Worm (Caenorhabditis elegans) whole organism, late embryonic: ENCODE data around the gene T21D12.7.
A peak's percentile ranks its signal among the peaks of the same experiment; 100 is the strongest.

ENCODE experiments used
- F13H6.1 ChIP-seq: sonication (generic microtip); optimal IDR thresholded peaks from 2 replicates; lab custom pipeline; 2016; ENCODE audit warnings: missing genetic modification characterization, missing compliant biosample characterization
- K02D7.2 ChIP-seq: sonication (generic microtip); optimal IDR thresholded peaks from 2 replicates; lab custom pipeline; 2017; ENCODE audit warnings: mild to moderate bottlenecking, missing genetic modification characterization, missing compliant biosample characterization
- T23F11.4 ChIP-seq: fragments of 200-800 bp; sonication (Bioruptor generic); optimal IDR thresholded peaks from 2 replicates; lab custom pipeline; 2018; ENCODE audit warnings: mild to moderate bottlenecking, missing genetic modification characterization, missing compliant biosample characterization
- Y22D7AL.16 ChIP-seq: sonication (generic microtip); optimal IDR thresholded peaks from 2 replicates; lab custom pipeline; 2016; ENCODE audit warnings: missing genetic modification characterization, missing compliant biosample characterization
- ama-1 ChIP-seq: fragments of 150-350 bp; optimal IDR thresholded peaks from 2 replicates; lab custom pipeline; 2014
- ceh-18 ChIP-seq: sonication (generic microtip); optimal IDR thresholded peaks from 2 replicates; lab custom pipeline; 2016; ENCODE audit warnings: missing genetic modification characterization, missing compliant biosample characterization
- ceh-19 ChIP-seq: fragments of 200-800 bp; sonication (Bioruptor generic); optimal IDR thresholded peaks from 2 replicates; lab custom pipeline; 2018; ENCODE audit warnings: mild to moderate bottlenecking, missing genetic modification characterization, missing compliant biosample characterization
- ceh-2 ChIP-seq: sonication (generic microtip); optimal IDR thresholded peaks from 2 replicates; lab custom pipeline; 2016; ENCODE audit warnings: missing genotype, missing genetic modification characterization, missing compliant biosample characterization
- ceh-22 ChIP-seq: sonication (generic microtip); optimal IDR thresholded peaks from 2 replicates; lab custom pipeline; 2017; ENCODE audit warnings: missing biosample characterization, missing genetic modification characterization
- ceh-30 ChIP-seq: fragments of 150-350 bp; optimal IDR thresholded peaks from 2 replicates; lab custom pipeline; 2014; ENCODE audit warnings: missing biosample characterization, missing genetic modification characterization
- ceh-34 ChIP-seq: sonication (generic microtip); optimal IDR thresholded peaks from 2 replicates; lab custom pipeline; 2016; ENCODE audit warnings: mild to moderate bottlenecking, missing genetic modification characterization, missing compliant biosample characterization
- ceh-45 ChIP-seq: fragments of 200-800 bp; sonication (Bioruptor generic); IDR thresholded peaks from 2 replicates; pipeline ENCODE4 v1.3.6; 2022; ENCODE audit warnings: missing genetic modification reagents, missing genetic modification characterization, missing compliant biosample characterization
- ceh-48 ChIP-seq: sonication (generic microtip); optimal IDR thresholded peaks from 2 replicates; lab custom pipeline; 2016; ENCODE audit warnings: missing genetic modification characterization, inconsistent platforms, missing compliant biosample characterization
- ceh-9 ChIP-seq: sonication (generic microtip); optimal IDR thresholded peaks from 2 replicates; lab custom pipeline; 2016; ENCODE audit warnings: mild to moderate bottlenecking, missing genetic modification characterization, inconsistent platforms, missing compliant biosample characterization
- che-1 ChIP-seq: sonication (generic microtip); optimal IDR thresholded peaks from 2 replicates; lab custom pipeline; 2016; ENCODE audit warnings: mild to moderate bottlenecking, missing genetic modification characterization, missing compliant biosample characterization
- dmd-4 ChIP-seq: sonication (generic microtip); optimal IDR thresholded peaks from 2 replicates; lab custom pipeline; 2016; ENCODE audit warnings: borderline replicate concordance, missing genetic modification characterization, missing compliant biosample characterization
- dve-1 ChIP-seq: sonication (generic microtip); optimal IDR thresholded peaks from 2 replicates; lab custom pipeline; 2017; ENCODE audit warnings: antibody characterized with exemption, mild to moderate bottlenecking, missing genetic modification characterization, missing compliant biosample characterization
- elt-2 ChIP-seq: sonication (generic microtip); optimal IDR thresholded peaks from 2 replicates; lab custom pipeline; 2016; ENCODE audit warnings: missing genetic modification reagents, missing genetic modification characterization, missing compliant biosample characterization
- elt-4 ChIP-seq: sonication (generic microtip); optimal IDR thresholded peaks from 2 replicates; lab custom pipeline; 2016; ENCODE audit warnings: missing genetic modification characterization, missing compliant biosample characterization
- ets-4 ChIP-seq: sonication (generic microtip); optimal IDR thresholded peaks from 2 replicates; lab custom pipeline; 2016; ENCODE audit warnings: missing genetic modification characterization, missing compliant biosample characterization
- fax-1 ChIP-seq: sonication (generic microtip); optimal IDR thresholded peaks from 2 replicates; lab custom pipeline; 2016; ENCODE audit warnings: missing genotype, missing genetic modification characterization, missing compliant biosample characterization
- fkh-10 ChIP-seq: fragments of 150-350 bp; optimal IDR thresholded peaks from 2 replicates; lab custom pipeline; 2014; ENCODE audit warnings: missing biosample characterization, missing genetic modification reagents, missing genetic modification characterization
- fkh-6 ChIP-seq: sonication (generic microtip); optimal IDR thresholded peaks from 2 replicates; lab custom pipeline; 2016; ENCODE audit warnings: missing genetic modification characterization, missing compliant biosample characterization
- gmeb-2 ChIP-seq: sonication (generic microtip); optimal IDR thresholded peaks from 2 replicates; lab custom pipeline; 2016; ENCODE audit warnings: missing genetic modification characterization, inconsistent platforms, missing compliant biosample characterization
- hlh-15 ChIP-seq: sonication (generic microtip); optimal IDR thresholded peaks from 2 replicates; lab custom pipeline; 2016; ENCODE audit warnings: missing genetic modification characterization, missing compliant biosample characterization
- hlh-6 ChIP-seq: sonication (generic microtip); optimal IDR thresholded peaks from 2 replicates; lab custom pipeline; 2016; ENCODE audit warnings: missing genotype, missing genetic modification characterization, missing compliant biosample characterization
- lim-6 ChIP-seq: sonication (generic microtip); optimal IDR thresholded peaks from 2 replicates; lab custom pipeline; 2016; ENCODE audit warnings: missing genetic modification characterization, missing compliant biosample characterization
- lin-11 ChIP-seq: fragments of 200-800 bp; sonication (Bioruptor generic); optimal IDR thresholded peaks from 2 replicates; lab custom pipeline; 2018; ENCODE audit warnings: mild to moderate bottlenecking, missing genetic modification characterization, missing compliant biosample characterization
- madf-2 ChIP-seq: sonication (generic microtip); optimal IDR thresholded peaks from 2 replicates; lab custom pipeline; 2017; ENCODE audit warnings: missing genetic modification characterization, missing compliant biosample characterization
- mec-3 ChIP-seq: sonication (generic microtip); optimal IDR thresholded peaks from 2 replicates; lab custom pipeline; 2016; ENCODE audit warnings: borderline replicate concordance, missing genetic modification characterization, missing compliant biosample characterization
- nfya-1 ChIP-seq: sonication (generic microtip); optimal IDR thresholded peaks from 2 replicates; lab custom pipeline; 2017; ENCODE audit warnings: missing genetic modification characterization, mild to moderate bottlenecking, missing compliant biosample characterization, antibody characterized with exemption, moderate library complexity
- nhr-11 ChIP-seq: fragments of 150-350 bp; optimal IDR thresholded peaks from 2 replicates; lab custom pipeline; 2014; ENCODE audit warnings: missing biosample characterization, missing genetic modification characterization
- npax-4 ChIP-seq: sonication (generic microtip); optimal IDR thresholded peaks from 2 replicates; lab custom pipeline; 2016; ENCODE audit warnings: missing genetic modification characterization, missing compliant biosample characterization
- odd-2 ChIP-seq: sonication (generic microtip); optimal IDR thresholded peaks from 2 replicates; lab custom pipeline; 2017; ENCODE audit warnings: antibody characterized with exemption, mild to moderate bottlenecking, missing genetic modification characterization, missing compliant biosample characterization
- pha-2 ChIP-seq: sonication (generic microtip); optimal IDR thresholded peaks from 2 replicates; lab custom pipeline; 2017; ENCODE audit warnings: mild to moderate bottlenecking, missing genetic modification characterization, missing compliant biosample characterization
- pha-4 ChIP-seq: fragments of 150-350 bp; optimal IDR thresholded peaks from 2 replicates; lab custom pipeline; 2018; ENCODE audit warnings: missing biosample characterization, missing genetic modification reagents, missing genetic modification characterization
- pqm-1 ChIP-seq: sonication (generic microtip); optimal IDR thresholded peaks from 2 replicates; lab custom pipeline; 2016; ENCODE audit warnings: missing genetic modification characterization, missing compliant biosample characterization
- pros-1 ChIP-seq: fragments of 150-350 bp; optimal IDR thresholded peaks from 2 replicates; lab custom pipeline; 2014; ENCODE audit warnings: missing biosample characterization, missing genetic modification reagents, missing genetic modification characterization
- rnt-1 ChIP-seq: sonication (generic microtip); optimal IDR thresholded peaks from 2 replicates; lab custom pipeline; 2016; ENCODE audit warnings: missing genetic modification characterization, missing compliant biosample characterization
- sox-2 ChIP-seq: fragments of 200-800 bp; sonication (Bioruptor generic); IDR thresholded peaks from 2 replicates; pipeline ENCODE4 v1.3.6; 2022; ENCODE audit warnings: missing genetic modification reagents, missing genetic modification characterization, missing compliant biosample characterization
- sox-4 ChIP-seq: sonication (generic microtip); optimal IDR thresholded peaks from 2 replicates; lab custom pipeline; 2017; ENCODE audit warnings: mild to moderate bottlenecking, missing genetic modification characterization, inconsistent platforms, missing compliant biosample characterization
- syd-9 ChIP-seq: sonication (generic microtip); optimal IDR thresholded peaks from 2 replicates; lab custom pipeline; 2016; ENCODE audit warnings: mild to moderate bottlenecking, missing genetic modification characterization, moderate library complexity, missing compliant biosample characterization
- tbx-7 ChIP-seq: sonication (generic microtip); optimal IDR thresholded peaks from 2 replicates; lab custom pipeline; 2016; ENCODE audit warnings: missing genotype, missing genetic modification characterization, missing compliant biosample characterization
- ttx-3 ChIP-seq: sonication (generic microtip); optimal IDR thresholded peaks from 2 replicates; lab custom pipeline; 2016; ENCODE audit warnings: missing genetic modification reagents, missing genetic modification characterization, missing compliant biosample characterization
- unc-86 ChIP-seq: sonication (generic microtip); optimal IDR thresholded peaks from 2 replicates; lab custom pipeline; 2016; ENCODE audit warnings: missing genetic modification characterization, missing compliant biosample characterization
- zip-5 ChIP-seq: sonication (generic microtip); optimal IDR thresholded peaks from 2 replicates; lab custom pipeline; 2016; ENCODE audit warnings: missing genetic modification characterization, missing compliant biosample characterization
- ztf-16 ChIP-seq: sonication (generic microtip); optimal IDR thresholded peaks from 2 replicates; lab custom pipeline; 2017; ENCODE audit warnings: missing genetic modification characterization, missing compliant biosample characterization

T21D12.7 gene

ce11 chrIV:326564-327070 lies 35.4 kb upstream of the T21D12.7 start, which contains the start of gene col-101:
col-101 (minus strand) TSS chrIV:327020.
- no peak for TF ChIP-seq ceh-9 (tag; lab: Kevin White, UChicago)
- no peak for TF ChIP-seq lim-6
- no peak for TF ChIP-seq F13H6.1
- no peak for TF ChIP-seq che-1 (tag; lab: Kevin White, UChicago)
- no peak for TF ChIP-seq fkh-6
- no peak for TF ChIP-seq mec-3
- TF ChIP-seq madf-2 (tag; lab: Kevin White, UChicago): no peak
- TF ChIP-seq gmeb-2: no peak
- TF ChIP-seq ceh-34 (tag; lab: Kevin White, UChicago): no peak

DNA sequence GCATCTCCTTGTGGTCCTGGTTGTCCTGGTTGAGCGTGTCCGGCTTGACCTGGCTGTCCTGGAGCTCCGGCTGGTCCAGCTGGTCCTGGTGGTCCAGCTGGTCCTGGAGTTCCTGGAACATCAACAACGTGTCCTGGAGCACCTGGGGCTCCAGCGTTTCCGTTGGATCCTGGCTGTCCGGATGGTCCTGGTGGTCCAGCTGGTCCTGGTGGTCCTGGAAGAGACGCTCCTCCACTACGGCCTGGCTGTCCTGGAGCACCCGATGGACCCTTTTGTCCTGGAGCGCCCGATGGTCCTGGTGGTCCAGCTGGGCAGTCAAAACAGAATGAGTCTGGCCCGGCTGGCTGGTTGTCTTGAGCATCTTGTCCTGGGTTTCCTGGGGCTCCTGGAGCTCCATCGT lies 34.4 kb upstream of the T21D12.7 start:
- no peak for TF ChIP-seq lim-6
- TF ChIP-seq hlh-6 (tag; lab: Kevin White, UChicago): peak; percentile 42

- TF ChIP-seq fkh-10 (GFP tag; lab: Kevin White, UChicago) (no peak), lin-11 (tag; lab: Kevin White, UChicago) (no peak)
Observed at ce11 chrIV:324759-325158, 33.5 kb upstream of the T21D12.7 start, which contains the start of gene drl-1. drl-1 (plus strand) TSS chrIV:325059.

DNA sequence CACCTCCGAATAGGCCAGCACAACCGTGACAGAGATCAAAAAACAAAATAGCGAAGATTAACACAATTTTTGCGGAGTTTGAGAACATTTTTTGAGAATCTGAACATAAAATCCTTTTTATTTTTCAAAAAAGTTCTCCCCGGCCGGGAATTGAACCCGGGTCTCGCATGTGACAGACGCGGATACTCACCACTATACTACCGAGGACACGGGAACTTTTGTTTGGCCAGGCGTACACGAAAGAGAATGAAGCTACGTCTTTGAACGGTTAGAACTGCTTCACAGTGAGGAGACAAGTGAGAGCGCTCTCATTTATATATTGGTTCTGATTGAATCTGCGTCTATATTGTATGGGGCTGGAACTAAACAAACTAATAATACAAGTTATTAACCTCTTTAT lies 31.2 kb upstream of the T21D12.7 start, which contains the start of gene grl-26:
Gene grl-26, minus strand, starts transcription at position 318 of the 400 bp plus-strand sequence.
- TF ChIP-seq K02D7.2 (tag; lab: Kevin White, UChicago): peak; percentile 88
- peak; percentile 53 for TF ChIP-seq elt-2 (tag; lab: Kevin White, UChicago)
- TF ChIP-seq madf-2 (tag; lab: Kevin White, UChicago): peak; percentile 44
- peak; percentile 52 for TF ChIP-seq ztf-16 (tag; lab: Kevin White, UChicago)
- TF ChIP-seq lin-11 (tag; lab: Kevin White, UChicago): peak; percentile 10
- peak; percentile 3 for TF ChIP-seq ttx-3 (tag; lab: Kevin White, UChicago)
- peak; percentile 26 for TF ChIP-seq hlh-15
- TF ChIP-seq npax-4 (tag; lab: Kevin White, UChicago): peak; percentile 14
- no peak for TF ChIP-seq ceh-9 (tag; lab: Kevin White, UChicago)
- peak; percentile 24 for TF ChIP-seq unc-86
- no peak for TF ChIP-seq lim-6
- TF ChIP-seq syd-9: peak; percentile 18
- TF ChIP-seq Y22D7AL.16 (tag; lab: Kevin White, UChicago): peak; percentile 41
- TF ChIP-seq ceh-18 (tag; lab: Kevin White, UChicago): peak; percentile 53
- TF ChIP-seq odd-2 (tag; lab: Kevin White, UChicago): no peak
- peak; percentile 61 for TF ChIP-seq T23F11.4 (GFP tag; lab: Kevin White, UChicago)
- peak; percentile 58 for TF ChIP-seq sox-4
- no peak for TF ChIP-seq ceh-45 (GFP tag; lab: Robert Waterston, UW)
- TF ChIP-seq pha-4 (tag; lab: Kevin White, UChicago): no peak
- TF ChIP-seq nhr-11 (tag; lab: Kevin White, UChicago): no peak
- TF ChIP-seq ceh-22: no peak
- TF ChIP-seq ceh-48 (tag; lab: Kevin White, UChicago): peak; percentile 45
- TF ChIP-seq ceh-2 (tag; lab: Kevin White, UChicago): peak; percentile 30
- no peak for TF ChIP-seq zip-5
- TF ChIP-seq rnt-1 (tag; lab: Kevin White, UChicago): peak; percentile 83
- TF ChIP-seq pha-2 (tag; lab: Kevin White, UChicago): no peak
- TF ChIP-seq che-1 (tag; lab: Kevin White, UChicago): peak; percentile 68
- peak; percentile 30 for TF ChIP-seq F13H6.1
- TF ChIP-seq nfya-1 (tag; lab: Kevin White, UChicago): peak; percentile 28
- no peak for TF ChIP-seq elt-4 (tag; lab: Kevin White, UChicago)
- no peak for TF ChIP-seq pros-1 (tag; lab: Kevin White, UChicago)
- no peak for TF ChIP-seq ets-4 (tag; lab: Kevin White, UChicago)
- TF ChIP-seq pqm-1 (tag; lab: Kevin White, UChicago): no peak
- peak; percentile 59 for TF ChIP-seq dmd-4 (tag; lab: Kevin White, UChicago)
- TF ChIP-seq ceh-19 (GFP tag; lab: Kevin White, UChicago): peak; percentile 76
- no peak for TF ChIP-seq ceh-30 (tag; lab: Kevin White, UChicago)
- no peak for TF ChIP-seq tbx-7 (tag; lab: Kevin White, UChicago)
- peak; percentile 49 for TF ChIP-seq dve-1 (tag; lab: Kevin White, UChicago)
- TF ChIP-seq fax-1 (tag; lab: Kevin White, UChicago): peak; percentile 30
- TF ChIP-seq sox-2 (GFP tag; lab: Robert Waterston, UW): no peak
- TF ChIP-seq fkh-6: peak; percentile 49
- no peak for TF ChIP-seq ama-1 (lab: Kevin White, UChicago)
